Fruit fly (Drosophila melanogaster) whole organism, wandering third instar larva: ENCODE measurements around the gene mRpL49.

Experiments
- Abd-B ChIP-seq: fragments of >200 bp; optimal IDR thresholded peaks from 2 replicates; lab custom pipeline; 2017; ENCODE audit warnings: missing biosample characterization, missing genetic modification characterization
- CG32264 ChIP-seq: fragments of 200-800 bp; sonication (Bioruptor generic); optimal IDR thresholded peaks from 2 replicates; lab custom pipeline; 2016; ENCODE audit warnings: missing biosample characterization, missing genetic modification characterization
- CG9705 ChIP-seq: fragments of 200-800 bp; sonication (Bioruptor generic); optimal IDR thresholded peaks from 2 replicates; lab custom pipeline; 2018; ENCODE audit warnings: missing biosample characterization, mild to moderate bottlenecking, missing genetic modification characterization
- CrebA ChIP-seq: fragments of 200-800 bp; sonication (Bioruptor generic); optimal IDR thresholded peaks from 2 replicates; lab custom pipeline; 2016; ENCODE audit warnings: missing biosample characterization, mild to moderate bottlenecking, missing genetic modification characterization, borderline replicate concordance
- Dfd ChIP-seq: fragments of >200 bp; optimal IDR thresholded peaks from 2 replicates; lab custom pipeline; 2017; ENCODE audit warnings: missing biosample characterization, missing genetic modification characterization
- Dif ChIP-seq: fragments of 200-275, 200-300 bp; sonication (Bioruptor generic); optimal IDR thresholded peaks from 2 replicates; lab custom pipeline; 2018; ENCODE audit warnings: missing biosample characterization, missing genetic modification characterization; ENCODE audit not compliant: partially characterized antibody
- GATAd ChIP-seq: sonication (Bioruptor generic); optimal IDR thresholded peaks from 2 replicates; lab custom pipeline; 2016; ENCODE audit warnings: missing biosample characterization, missing genetic modification characterization
- HLH106 ChIP-seq: fragments of 200-800 bp; optimal IDR thresholded peaks from 3 replicates; lab custom pipeline; 2019; ENCODE audit warnings: missing biosample characterization, mild to moderate bottlenecking, missing genetic modification characterization, moderate library complexity
- Hnf4 ChIP-seq: fragments of 200-800 bp; sonication (Bioruptor generic); optimal IDR thresholded peaks from 2 replicates; lab custom pipeline; 2016; ENCODE audit warnings: missing biosample characterization, mild to moderate bottlenecking, missing genetic modification characterization
- Hr78 ChIP-seq: fragments of >200 bp; optimal IDR thresholded peaks from 2 replicates; lab custom pipeline; 2017; ENCODE audit warnings: missing biosample characterization, missing genetic modification characterization
- Hr83 ChIP-seq: fragments of 200-300 bp; sonication (Bioruptor generic); optimal IDR thresholded peaks from 2 replicates; lab custom pipeline; 2016; ENCODE audit warnings: missing biosample characterization, mild to moderate bottlenecking, missing genetic modification characterization, moderate library complexity; ENCODE audit not compliant: poor library complexity, severe bottlenecking
- Jra ChIP-seq: sonication (Bioruptor generic); optimal IDR thresholded peaks from 2 replicates; lab custom pipeline; 2016; ENCODE audit warnings: missing biosample characterization, missing genetic modification characterization
- Mio ChIP-seq: sonication (Bioruptor generic); optimal IDR thresholded peaks from 2 replicates; lab custom pipeline; 2016; ENCODE audit warnings: missing biosample characterization, missing genetic modification characterization
- Myc ChIP-seq: fragments of >200 bp; optimal IDR thresholded peaks from 2 replicates; lab custom pipeline; 2017
- N ChIP-seq: fragments of >200 bp; optimal IDR thresholded peaks from 2 replicates; lab custom pipeline; 2018; ENCODE audit warnings: missing biosample characterization, missing external identifiers, missing genetic modification characterization
- OdsH ChIP-seq: fragments of 200-800 bp; sonication (Bioruptor generic); optimal IDR thresholded peaks from 2 replicates; lab custom pipeline; 2016; ENCODE audit warnings: missing biosample characterization, mild to moderate bottlenecking, missing genetic modification characterization
- Rel ChIP-seq, 2 experiments: fragments of 200-800 bp; sonication (Bioruptor generic) in 1 of 2; optimal IDR thresholded peaks; 2 replicates in 1 of 2; 3 replicates in 1 of 2; lab custom pipeline; 2016 to 2019; ENCODE audit warnings: mild to moderate bottlenecking in 2 of 2, missing biosample characterization in 2 of 2, missing genetic modification characterization in 2 of 2, moderate library complexity in 1 of 2
- Sp1 ChIP-seq: fragments of 200-800 bp; sonication (Bioruptor generic); optimal IDR thresholded peaks from 3 replicates; lab custom pipeline; 2019; ENCODE audit warnings: missing biosample characterization, mild to moderate bottlenecking, missing genetic modification characterization, moderate library complexity
- Vsx2 ChIP-seq: fragments of 200-300, 225-300 bp; sonication (Bioruptor generic); optimal IDR thresholded peaks from 2 replicates; lab custom pipeline; 2018; ENCODE audit warnings: missing biosample characterization, missing genetic modification characterization; ENCODE audit not compliant: partially characterized antibody
- br ChIP-seq: fragments of 200-800 bp; sonication (Bioruptor generic); optimal IDR thresholded peaks from 2 replicates; lab custom pipeline; 2016; ENCODE audit warnings: missing biosample characterization, missing genetic modification characterization
- brk ChIP-seq: fragments of 200-800 bp; sonication (Bioruptor generic); optimal IDR thresholded peaks from 2 replicates; lab custom pipeline; 2016; ENCODE audit warnings: missing biosample characterization, mild to moderate bottlenecking, missing genetic modification characterization
- dl ChIP-seq, 2 experiments: fragments of 175-275, 200-275 bp in 1 of 2; fragments of 200-275 bp in 1 of 2; sonication (Bioruptor generic); optimal IDR thresholded peaks; lab custom pipeline; 2018; ENCODE audit warnings: mild to moderate bottlenecking in 2 of 2, missing biosample characterization in 2 of 2, missing genetic modification characterization in 2 of 2, moderate library complexity in 2 of 2; ENCODE audit not compliant: partially characterized antibody in 2 of 2, insufficient read depth in 1 of 2
- dmrt93B ChIP-seq: fragments of 200-800 bp; sonication (Bioruptor generic); optimal IDR thresholded peaks from 2 replicates; lab custom pipeline; 2018; ENCODE audit warnings: missing biosample characterization, mild to moderate bottlenecking, missing genetic modification characterization
- dsf ChIP-seq: sonication (Bioruptor generic); optimal IDR thresholded peaks from 2 replicates; lab custom pipeline; 2016; ENCODE audit warnings: missing biosample characterization, missing genetic modification characterization, borderline replicate concordance
- ey ChIP-seq: fragments of 200-800 bp; sonication (Bioruptor generic); optimal IDR thresholded peaks from 2 replicates; lab custom pipeline; 2016; ENCODE audit warnings: missing biosample characterization, missing genetic modification characterization
- foxo ChIP-seq, 2 experiments: fragments of 200-800 bp; sonication (Bioruptor generic); optimal IDR thresholded peaks; 2 replicates in 1 of 2; 3 replicates in 1 of 2; lab custom pipeline; 2016 to 2017; ENCODE audit warnings: missing biosample characterization in 2 of 2, missing genetic modification characterization in 2 of 2
- fru ChIP-seq: fragments of 200-800 bp; sonication (Bioruptor generic); optimal IDR thresholded peaks from 3 replicates; lab custom pipeline; 2016; ENCODE audit warnings: missing biosample characterization, mild to moderate bottlenecking, missing genetic modification characterization
- h ChIP-seq: fragments of 200-800 bp; sonication (Bioruptor generic); optimal IDR thresholded peaks from 3 replicates; lab custom pipeline; 2016; ENCODE audit warnings: missing biosample characterization, mild to moderate bottlenecking, missing genetic modification characterization
- jim ChIP-seq: fragments of 175-275, 200-325 bp; sonication (Bioruptor generic); optimal IDR thresholded peaks from 2 replicates; lab custom pipeline; 2016; ENCODE audit warnings: missing biosample characterization, mild to moderate bottlenecking, missing genetic modification characterization
- lola ChIP-seq: fragments of >200 bp; optimal IDR thresholded peaks from 2 replicates; lab custom pipeline; 2017; ENCODE audit warnings: missing biosample characterization, missing genetic modification characterization
- pan ChIP-seq: fragments of >200 bp; optimal IDR thresholded peaks from 2 replicates; lab custom pipeline; 2017
- psq ChIP-seq: fragments of 200-800 bp; sonication (Bioruptor generic); optimal IDR thresholded peaks from 3 replicates; lab custom pipeline; 2017; ENCODE audit warnings: missing biosample characterization, mild to moderate bottlenecking, missing genetic modification characterization, moderate library complexity
- rgr ChIP-seq: fragments of 200-800 bp; sonication (Bioruptor generic); optimal IDR thresholded peaks from 3 replicates; lab custom pipeline; 2016; ENCODE audit warnings: missing biosample characterization, mild to moderate bottlenecking, missing genetic modification characterization
- sage ChIP-seq: fragments of 200-800 bp; sonication (Bioruptor generic); optimal IDR thresholded peaks from 2 replicates; lab custom pipeline; 2016; ENCODE audit warnings: missing biosample characterization, mild to moderate bottlenecking, missing genetic modification characterization
- sv ChIP-seq: fragments of 200-800 bp; sonication (Bioruptor generic); optimal IDR thresholded peaks from 3 replicates; lab custom pipeline; 2016; ENCODE audit warnings: missing biosample characterization, missing genetic modification characterization
- tai ChIP-seq: sonication (Bioruptor generic); optimal IDR thresholded peaks from 2 replicates; lab custom pipeline; 2016; ENCODE audit warnings: missing biosample characterization, missing genetic modification characterization
- usp ChIP-seq: fragments of >200 bp; optimal IDR thresholded peaks from 2 replicates; lab custom pipeline; 2017; ENCODE audit warnings: missing biosample characterization, missing genetic modification characterization
- woc ChIP-seq: sonication (Bioruptor generic); optimal IDR thresholded peaks from 2 replicates; lab custom pipeline; 2016; ENCODE audit warnings: missing biosample characterization, mild to moderate bottlenecking, missing genetic modification characterization

Gene mRpL49

dm6 chrX:12925426-12926256 is 18.7 kb downstream of the mRpL49 start:
- TF ChIP-seq OdsH (GFP tag; lab: Kevin White, UChicago) = peak; percentile 12
- TF ChIP-seq br (GFP tag; lab: Kevin White, UChicago) = no peak
- no peak for TF ChIP-seq CrebA
- no peak for TF ChIP-seq CG32264
- TF ChIP-seq Jra (GFP tag; lab: Kevin White, UChicago) = no peak
- peak in 1 of 2 experiments; percentile 61 for TF ChIP-seq foxo (GFP tag; optimal IDR thresholded peaks at IDR 0.05; lab: Kevin White, UChicago)
- no peak for TF ChIP-seq dsf (GFP tag; lab: Kevin White, UChicago)
- peak; percentile 30 for TF ChIP-seq HLH106 (tag; lab: Kevin White, UChicago)
- no peak for TF ChIP-seq woc (GFP tag; lab: Kevin White, UChicago)
- TF ChIP-seq psq (GFP tag; lab: Kevin White, UChicago) = peak; percentile 23
- TF ChIP-seq tai (GFP tag; lab: Kevin White, UChicago) = no peak
- TF ChIP-seq rgr = no peak
- no peak for TF ChIP-seq Hr78 (GFP tag; lab: Kevin White, UChicago)
- TF ChIP-seq Hnf4 (GFP tag; lab: Kevin White, UChicago) = no peak
- TF ChIP-seq fru (GFP tag; lab: Kevin White, UChicago) = peak; percentile 53
- no peak for TF ChIP-seq dl (GFP tag; optimal IDR thresholded peaks at IDR 0.05; lab: Kevin White, UChicago; ENCODE audit: insufficient read depth in 1 of 2, partially characterized antibody in 2 of 2)
- TF ChIP-seq Myc (lab: Kevin White, UChicago) = no peak
- TF ChIP-seq Dfd (GFP tag; lab: Kevin White, UChicago) = peak; percentile 37
- no peak for TF ChIP-seq Rel (GFP tag; optimal IDR thresholded peaks at IDR 0.05; lab: Kevin White, UChicago)
- no peak for TF ChIP-seq Rel (tag; optimal IDR thresholded peaks at IDR 0.05; lab: Kevin White, UChicago)
- peak; percentile 13 for TF ChIP-seq sv (GFP tag; lab: Kevin White, UChicago)
- TF ChIP-seq pan = no peak
- no peak for TF ChIP-seq sage
- no peak for TF ChIP-seq lola
- peak; percentile 1 for TF ChIP-seq h (GFP tag; lab: Kevin White, UChicago)
- no peak for TF ChIP-seq dmrt93B
- no peak for TF ChIP-seq GATAd
- no peak for TF ChIP-seq Dif (GFP tag; lab: Kevin White, UChicago)
- no peak for TF ChIP-seq Hr83 (GFP tag; lab: Kevin White, UChicago)
- no peak for TF ChIP-seq usp (GFP tag; lab: Kevin White, UChicago)
- TF ChIP-seq Mio (GFP tag; lab: Kevin White, UChicago) = no peak
- TF ChIP-seq ey (GFP tag; lab: Kevin White, UChicago) = no peak
- TF ChIP-seq brk (GFP tag; lab: Kevin White, UChicago) = no peak
- peak; percentile 44 for TF ChIP-seq Sp1 (GFP tag; lab: Kevin White, UChicago)
- TF ChIP-seq CG9705 (GFP tag; lab: Kevin White, UChicago) = no peak
- TF ChIP-seq Abd-B (GFP tag; lab: Kevin White, UChicago) = no peak
- no peak for TF ChIP-seq jim (GFP tag; lab: Kevin White, UChicago)
- TF ChIP-seq N (GFP tag; lab: Kevin White, UChicago) = no peak
- TF ChIP-seq Vsx2 (GFP tag; lab: Kevin White, UChicago) = no peak

DNA sequence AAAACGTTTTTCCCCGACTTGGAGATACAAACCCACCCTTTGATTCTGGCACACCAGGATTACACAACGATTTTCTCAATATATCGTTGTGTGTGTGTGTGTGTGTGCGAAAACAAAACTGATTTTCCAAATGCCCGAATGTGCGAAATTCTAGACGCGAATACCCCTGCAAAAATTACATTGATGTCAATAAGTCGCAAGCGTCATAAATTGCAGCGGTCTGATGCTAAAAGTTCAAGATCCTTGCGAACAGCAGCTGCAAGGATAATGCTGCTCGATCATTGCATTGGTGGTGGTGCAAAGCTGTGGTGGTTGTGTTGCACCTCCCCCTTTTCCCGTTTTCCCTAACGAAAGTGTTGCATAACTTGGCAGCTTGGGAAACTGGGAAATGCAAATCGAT is 20.7 kb downstream of the mRpL49 start:
- TF ChIP-seq fru (GFP tag; lab: Kevin White, UChicago) (no peak), Sp1 (GFP tag; lab: Kevin White, UChicago) (no peak), ey (GFP tag; lab: Kevin White, UChicago) (no peak), foxo (GFP tag; optimal IDR thresholded peaks at IDR 0.05; lab: Kevin White, UChicago) (no peak), Mio (GFP tag; lab: Kevin White, UChicago) (no peak), CG32264 (no peak), GATAd (no peak), dl (GFP tag; optimal IDR thresholded peaks at IDR 0.05; lab: Kevin White, UChicago; ENCODE audit: insufficient read depth in 1 of 2, partially characterized antibody in 2 of 2) (no peak), woc (GFP tag; lab: Kevin White, UChicago) (no peak), lola (no peak), Dfd (GFP tag; lab: Kevin White, UChicago) (no peak), psq (GFP tag; lab: Kevin White, UChicago) (no peak), OdsH (GFP tag; lab: Kevin White, UChicago) (no peak), CrebA (no peak), Dif (GFP tag; lab: Kevin White, UChicago) (no peak), sage (no peak), rgr (no peak)
- TF ChIP-seq, all 38 proteins: peak for 0
